Worm (Caenorhabditis elegans) whole organism, midembryonic: ENCODE measurements around the gene T02C12.5.

ENCODE experiments used
- T22C8.4 ChIP-seq: fragments of 200-800 bp; sonication (Bioruptor generic); IDR thresholded peaks from 2 replicates; pipeline ENCODE4 v1.3.6; 2022; ENCODE audit warnings: missing genetic modification characterization, missing compliant biosample characterization
- cog-1 ChIP-seq: sonication (generic microtip); optimal IDR thresholded peaks from 2 replicates; lab custom pipeline; 2016; ENCODE audit warnings: missing genetic modification characterization, missing compliant biosample characterization
- flt-1 ChIP-seq: fragments of 200-800 bp; sonication (Bioruptor generic); IDR thresholded peaks from 2 replicates; pipeline ENCODE4 v1.3.6; 2022; ENCODE audit warnings: missing genetic modification characterization, missing compliant biosample characterization
- klf-2 ChIP-seq: fragments of 200-800 bp; sonication (Bioruptor generic); conservative IDR thresholded peaks from 2 replicates; pipeline ENCODE4 v1.3.6; 2022; ENCODE audit warnings: missing genetic modification reagents, missing genetic modification characterization, missing compliant biosample characterization
- med-1 ChIP-seq: sonication (generic microtip); optimal IDR thresholded peaks from 2 replicates; lab custom pipeline; 2017; ENCODE audit warnings: missing genetic modification characterization, mild to moderate bottlenecking, missing compliant biosample characterization, antibody characterized with exemption, missing genetic modification reagents; ENCODE audit not compliant: insufficient read depth
- ref-1 ChIP-seq: fragments of 200-800 bp; sonication (Bioruptor generic); conservative IDR thresholded peaks from 2 replicates; pipeline ENCODE4 v1.3.6; 2022; ENCODE audit warnings: missing genetic modification reagents, missing genetic modification characterization, missing compliant biosample characterization
- tab-1 ChIP-seq: fragments of 200-800 bp; sonication (Bioruptor generic); IDR thresholded peaks from 2 replicates; pipeline ENCODE4 v1.3.6; 2022; ENCODE audit warnings: missing genetic modification characterization, missing compliant biosample characterization
- ztf-23 ChIP-seq: fragments of 200-800 bp; sonication (Bioruptor generic); IDR thresholded peaks from 2 replicates; pipeline ENCODE4 v1.3.6; 2022; ENCODE audit warnings: missing genetic modification reagents, missing genetic modification characterization, missing compliant biosample characterization
- ztf-29 ChIP-seq: fragments of 200-800 bp; sonication (Bioruptor generic); IDR thresholded peaks from 2 replicates; pipeline ENCODE4 v1.3.6; 2022; ENCODE audit warnings: missing genetic modification reagents, missing genetic modification characterization, missing compliant biosample characterization

Gene T02C12.5

DNA sequence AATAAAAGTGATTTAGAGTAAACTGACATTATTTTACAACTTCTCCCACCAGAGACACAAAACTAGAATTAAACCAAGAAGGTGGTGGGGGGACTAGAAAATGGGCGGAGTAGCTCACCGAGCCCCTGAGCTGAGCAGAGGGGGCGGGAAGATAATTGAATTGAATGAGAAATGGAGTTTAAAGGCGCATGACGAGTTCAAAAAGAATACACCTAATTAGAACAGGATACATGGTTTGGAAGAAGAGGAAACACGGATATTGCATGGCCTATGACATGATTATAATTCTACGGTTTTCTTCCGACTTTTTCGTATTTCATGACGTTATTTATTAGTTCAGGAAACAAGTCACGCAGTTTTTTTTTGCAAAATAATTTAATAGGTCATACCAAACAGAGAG is at the start of gene T02C12.5:
Gene T02C12.5, minus strand, starts transcription at position 101 of the 400 bp plus-strand sequence.
- TF ChIP-seq T22C8.4: no peak
- TF ChIP-seq flt-1 (GFP tag; lab: Robert Waterston, UW): no peak
- TF ChIP-seq ztf-23 (GFP tag; lab: Robert Waterston, UW): no peak
- TF ChIP-seq ztf-29 (GFP tag; lab: Robert Waterston, UW): no peak
- no peak for TF ChIP-seq cog-1 (tag; lab: Kevin White, UChicago)
- no peak for TF ChIP-seq tab-1 (GFP tag; lab: Robert Waterston, UW)

DNA sequence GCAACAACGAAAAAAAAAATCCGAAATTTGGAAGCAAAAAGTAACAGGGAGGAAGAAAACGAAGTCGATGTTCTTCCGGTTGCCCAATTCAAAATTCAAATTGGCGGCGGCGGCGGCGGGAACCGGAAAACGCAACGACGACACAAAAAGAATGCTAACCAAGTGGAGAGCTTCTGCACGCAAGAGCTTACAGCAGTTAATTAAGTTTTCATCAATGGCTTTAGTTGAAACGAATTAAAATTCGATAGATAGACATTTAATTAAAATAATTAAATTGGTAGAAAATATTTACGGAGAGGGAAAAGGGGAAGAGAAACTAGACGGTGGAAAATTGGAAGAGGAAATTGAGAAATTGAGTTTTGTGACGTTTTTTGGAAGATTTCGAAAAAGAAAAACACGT is 42.3 kb upstream of the T02C12.5 start:
- TF ChIP-seq ref-1 (GFP tag; lab: Robert Waterston, UW): no peak

DNA sequence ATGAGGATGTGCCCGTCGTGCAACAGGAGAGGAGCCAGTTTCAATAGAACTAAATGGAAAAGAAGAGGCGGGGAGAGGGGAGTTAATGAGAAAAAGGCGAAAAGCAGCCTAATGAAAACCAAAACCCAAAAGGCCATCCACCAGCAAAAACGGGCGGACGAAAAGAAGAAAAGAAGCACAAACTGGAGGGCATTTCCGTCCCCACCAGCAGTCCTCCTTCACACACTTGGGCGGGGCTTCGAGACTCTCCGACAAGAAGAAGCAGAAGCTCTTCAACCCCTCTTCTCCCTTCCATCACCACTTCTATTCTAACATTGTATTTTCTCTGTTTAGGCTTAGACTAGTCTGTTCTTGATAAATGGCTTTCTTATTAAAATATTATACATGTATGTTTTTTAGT is 40.2 kb upstream of the T02C12.5 start:
- TF ChIP-seq cog-1 (tag; lab: Kevin White, UChicago): no peak

DNA sequence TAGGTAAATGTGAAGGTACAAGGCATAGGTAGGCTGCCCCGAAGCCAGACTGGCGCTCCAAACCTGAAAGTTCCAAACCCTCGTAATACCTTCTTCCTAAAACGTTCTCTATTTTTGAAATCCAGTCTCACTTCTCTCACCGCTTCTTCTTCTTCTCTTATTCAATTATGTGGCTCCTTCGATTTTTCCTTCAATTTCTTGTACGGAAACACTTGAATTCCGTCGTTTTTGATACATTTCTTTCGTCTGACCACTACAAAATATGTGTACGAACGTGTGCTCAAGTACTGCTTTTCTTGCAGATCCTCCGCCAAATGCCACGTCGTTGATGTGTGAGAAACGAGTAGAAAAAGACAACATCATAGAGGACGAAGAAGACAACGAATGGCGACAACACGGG is 38.4 kb upstream of the T02C12.5 start, which contains the start of gene unc-79:
Gene unc-79, plus strand, starts transcription at position 301 of the 400 bp plus-strand sequence.
- TF ChIP-seq tab-1 (GFP tag; lab: Robert Waterston, UW): no peak
- no peak for TF ChIP-seq ref-1 (GFP tag; lab: Robert Waterston, UW)
- TF ChIP-seq cog-1 (tag; lab: Kevin White, UChicago): no peak
- no peak for TF ChIP-seq ztf-23 (GFP tag; lab: Robert Waterston, UW)
- TF ChIP-seq med-1 (GFP tag; lab: Kevin White, UChicago): no peak
- no peak for TF ChIP-seq klf-2
- TF ChIP-seq ztf-29 (GFP tag; lab: Robert Waterston, UW): no peak
- no peak for TF ChIP-seq flt-1 (GFP tag; lab: Robert Waterston, UW)
- TF ChIP-seq T22C8.4: no peak

DNA sequence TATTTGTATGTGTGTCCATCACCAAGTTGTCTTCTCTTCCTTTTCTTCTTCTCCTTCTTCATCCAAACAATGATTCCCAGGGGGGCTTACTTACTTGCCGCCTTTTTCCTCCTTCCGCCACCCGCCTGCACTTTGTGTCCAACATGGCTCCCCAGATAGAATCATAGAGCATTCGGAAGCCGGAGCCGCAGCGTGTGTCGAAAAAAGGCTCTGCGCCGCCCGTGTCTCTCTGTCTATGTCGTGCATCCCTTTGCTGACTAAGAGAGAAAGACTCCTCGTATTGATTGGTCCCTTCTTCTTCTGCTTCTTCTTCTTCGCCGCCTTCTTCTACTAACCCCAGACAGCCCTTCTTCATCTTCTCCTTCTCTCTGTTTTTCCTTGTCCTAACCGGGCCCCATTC is 35.8 kb upstream of the T02C12.5 start:
- no peak for TF ChIP-seq cog-1 (tag; lab: Kevin White, UChicago)
- TF ChIP-seq ref-1 (GFP tag; lab: Robert Waterston, UW): no peak
- no peak for TF ChIP-seq flt-1 (GFP tag; lab: Robert Waterston, UW)
- TF ChIP-seq ztf-29 (GFP tag; lab: Robert Waterston, UW): no peak
- 0 out of 2 replicates have a peak, but pooled peaks have one; percentile 39 for TF ChIP-seq tab-1 (GFP tag; lab: Robert Waterston, UW)

DNA sequence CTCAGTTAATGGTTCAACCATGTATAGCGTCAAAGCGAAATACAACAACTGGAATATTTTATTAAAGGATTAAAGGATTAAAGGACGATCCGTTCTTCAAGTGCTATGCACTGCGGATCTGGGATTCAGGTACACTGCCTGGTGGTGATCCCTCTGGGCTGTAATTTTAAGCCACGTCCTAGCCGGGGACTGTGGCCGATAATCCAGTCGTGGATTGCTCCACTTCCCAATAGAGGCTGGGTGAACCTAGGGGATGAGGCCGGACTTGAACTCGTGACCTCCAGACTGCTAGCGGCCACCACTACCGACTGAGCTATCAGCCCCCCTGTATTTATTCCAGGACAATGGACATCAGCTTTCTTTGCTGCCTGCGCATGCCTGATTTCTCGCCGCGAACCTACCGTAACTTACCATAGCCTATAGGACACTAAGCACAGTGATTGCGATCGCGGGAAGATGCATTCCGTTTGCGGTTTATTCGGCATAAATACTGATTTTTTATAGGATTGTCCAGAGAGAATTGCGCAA is 33.0 kb upstream of the T02C12.5 start:
- TF ChIP-seq ztf-29 (GFP tag; lab: Robert Waterston, UW): peak; percentile 5; the same call in 1 of the 2 replicates

DNA sequence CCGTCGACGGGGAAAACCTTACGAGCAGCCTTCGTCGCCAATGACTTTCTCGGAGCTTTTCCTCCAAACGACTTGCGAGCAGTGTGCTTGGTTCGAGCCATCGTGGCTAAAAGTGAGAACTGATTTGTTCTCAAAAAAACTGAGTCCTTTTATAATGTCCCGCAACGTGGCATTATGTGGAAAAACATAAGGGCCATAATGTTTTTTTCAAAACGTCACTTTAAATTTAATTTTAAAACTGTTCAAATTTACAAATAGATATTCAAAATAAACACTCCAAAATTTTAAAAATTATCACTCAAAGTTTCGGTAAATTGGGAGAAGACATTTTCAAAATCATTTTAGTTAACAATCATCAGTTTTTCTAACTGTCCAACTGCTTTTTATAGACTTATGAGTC is 32.1 kb upstream of the T02C12.5 start, which contains the start of gene his-70:
Gene his-70, minus strand, starts transcription at position 101 of the 400 bp plus-strand sequence.
- TF ChIP-seq ref-1 (GFP tag; lab: Robert Waterston, UW): no peak
- TF ChIP-seq klf-2: no peak
- no peak for TF ChIP-seq ztf-23 (GFP tag; lab: Robert Waterston, UW)
- no peak for TF ChIP-seq ztf-29 (GFP tag; lab: Robert Waterston, UW)
- TF ChIP-seq T22C8.4: no peak
- TF ChIP-seq tab-1 (GFP tag; lab: Robert Waterston, UW): no peak
- no peak for TF ChIP-seq med-1 (GFP tag; lab: Kevin White, UChicago)
- no peak for TF ChIP-seq cog-1 (tag; lab: Kevin White, UChicago)

DNA sequence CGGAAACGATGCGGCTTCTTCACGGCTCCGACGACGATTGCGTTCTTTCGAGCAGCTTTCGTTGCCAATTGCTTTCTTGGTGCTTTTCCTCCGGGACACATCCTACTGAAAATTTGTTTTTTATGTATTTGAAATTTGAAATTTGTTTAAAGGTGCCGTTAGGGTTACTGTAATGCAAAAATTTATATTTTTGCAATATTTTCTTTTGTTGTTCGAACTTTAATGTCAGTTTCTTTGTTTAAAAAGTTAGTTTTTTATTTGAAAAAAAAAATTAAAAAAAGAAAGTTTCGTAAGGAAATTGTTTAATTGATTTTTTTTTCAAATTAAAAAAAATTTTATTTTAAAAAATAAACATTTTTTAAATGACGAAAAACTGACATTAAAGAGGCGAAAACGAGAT is 30.7 kb upstream of the T02C12.5 start, which contains the start of gene his-69:
Gene his-69, minus strand, starts transcription at position 101 of the 400 bp plus-strand sequence.
- TF ChIP-seq ztf-29 (GFP tag; lab: Robert Waterston, UW) (no peak), cog-1 (tag; lab: Kevin White, UChicago) (no peak), med-1 (GFP tag; lab: Kevin White, UChicago) (no peak), flt-1 (GFP tag; lab: Robert Waterston, UW) (no peak)

DNA sequence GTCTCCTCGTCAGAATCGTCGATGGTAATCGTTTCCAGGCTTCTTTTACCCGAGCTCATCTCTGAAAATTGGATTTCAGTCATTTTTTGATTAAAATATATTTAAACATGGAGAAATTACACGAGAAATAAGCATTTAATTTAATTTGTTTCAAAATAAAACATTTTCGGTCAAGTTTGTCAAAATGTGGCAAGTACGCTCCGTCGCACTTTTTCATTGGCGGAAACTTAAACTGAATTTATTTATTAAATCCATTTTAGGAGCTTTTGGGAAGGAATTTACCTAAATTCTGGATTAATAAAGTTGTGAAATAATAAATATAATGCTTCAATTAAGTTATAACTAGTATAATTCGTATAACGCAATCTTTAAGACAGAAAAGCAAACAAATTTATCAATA is 29.9 kb upstream of the T02C12.5 start, which contains the start of gene rcq-5:
Gene rcq-5, minus strand, starts transcription at position 83 of the 400 bp plus-strand sequence.
- no peak for TF ChIP-seq ref-1 (GFP tag; lab: Robert Waterston, UW)
- TF ChIP-seq tab-1 (GFP tag; lab: Robert Waterston, UW): no peak
- TF ChIP-seq T22C8.4: no peak
- no peak for TF ChIP-seq ztf-23 (GFP tag; lab: Robert Waterston, UW)
- no peak for TF ChIP-seq ztf-29 (GFP tag; lab: Robert Waterston, UW)
- no peak for TF ChIP-seq flt-1 (GFP tag; lab: Robert Waterston, UW)
- TF ChIP-seq med-1 (GFP tag; lab: Kevin White, UChicago): no peak
- no peak for TF ChIP-seq klf-2
- TF ChIP-seq cog-1 (tag; lab: Kevin White, UChicago): no peak

DNA sequence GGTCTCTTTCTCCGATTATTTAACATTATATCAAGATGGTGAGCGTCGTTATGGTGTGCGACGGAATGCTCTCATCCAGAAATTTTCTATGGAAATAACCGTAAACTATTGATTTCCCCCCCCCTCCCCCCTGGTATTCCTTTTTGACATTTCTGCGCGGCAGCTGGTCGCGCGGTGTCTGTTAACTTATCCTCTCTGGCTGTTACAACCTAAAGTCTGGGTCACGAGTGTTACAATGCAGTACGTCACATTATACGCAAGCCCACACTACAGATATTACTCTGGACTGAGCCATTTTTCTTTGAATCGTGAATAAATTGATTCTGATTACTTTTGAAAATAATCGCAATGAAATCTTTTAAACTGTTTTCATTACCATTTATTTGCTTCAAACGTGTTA is 21.2 kb upstream of the T02C12.5 start:
- TF ChIP-seq ztf-23 (GFP tag; lab: Robert Waterston, UW) (no peak), flt-1 (GFP tag; lab: Robert Waterston, UW) (no peak), T22C8.4 (no peak), tab-1 (GFP tag; lab: Robert Waterston, UW) (no peak), cog-1 (tag; lab: Kevin White, UChicago) (no peak), med-1 (GFP tag; lab: Kevin White, UChicago) (no peak), klf-2 (no peak), ztf-29 (GFP tag; lab: Robert Waterston, UW) (no peak), ref-1 (GFP tag; lab: Robert Waterston, UW) (no peak)

DNA sequence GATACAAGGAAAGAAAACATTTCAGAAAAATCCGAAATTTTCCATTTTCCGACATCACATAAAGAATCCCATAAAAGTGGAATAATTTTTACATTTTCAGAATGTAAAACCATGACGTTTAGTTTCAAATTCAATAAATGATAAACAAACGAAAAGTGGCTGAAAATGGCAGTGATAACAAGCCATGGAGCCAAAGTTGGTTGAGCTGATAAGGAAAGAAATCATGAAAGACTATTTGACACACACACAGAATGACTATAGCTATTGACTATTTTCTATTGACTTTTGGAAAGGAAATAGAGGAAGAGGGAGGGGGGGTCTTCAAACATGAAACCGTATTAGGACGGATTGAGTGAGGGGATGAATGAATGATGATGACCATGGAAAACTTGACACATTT is 11.8 kb upstream of the T02C12.5 start:
- TF ChIP-seq T22C8.4 (no peak), tab-1 (GFP tag; lab: Robert Waterston, UW) (no peak), ztf-23 (GFP tag; lab: Robert Waterston, UW) (no peak), ref-1 (GFP tag; lab: Robert Waterston, UW) (no peak), med-1 (GFP tag; lab: Kevin White, UChicago) (no peak), flt-1 (GFP tag; lab: Robert Waterston, UW) (no peak), klf-2 (no peak), ztf-29 (GFP tag; lab: Robert Waterston, UW) (no peak), cog-1 (tag; lab: Kevin White, UChicago) (no peak)
